Worm (Caenorhabditis elegans): ENCODE results near the gene pis-1.

Gene pis-1

DNA sequence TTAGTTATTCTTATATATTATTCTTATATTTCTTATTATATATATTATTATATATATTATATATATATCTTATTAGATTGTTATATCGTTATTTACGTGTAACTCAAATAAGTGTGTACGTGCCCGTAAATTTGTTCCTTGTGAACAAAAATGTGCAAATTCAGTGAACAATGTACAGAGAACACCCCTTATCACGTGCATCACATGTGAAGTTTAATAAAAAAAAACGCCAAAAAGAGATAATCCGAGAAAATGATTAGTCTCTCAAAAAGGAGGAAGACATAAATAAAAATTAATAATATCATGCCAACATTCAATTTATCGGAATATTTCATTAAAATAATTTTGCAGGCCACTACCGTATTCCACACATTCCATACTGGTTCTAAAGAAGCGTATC is 3.3 kb upstream of the pis-1 start:
- TF ChIP-seq F55B11.4 (tag; optimal IDR thresholded peaks at IDR 0.05; ENCODE audit: borderline replicate concordance, insufficient read depth), result no peak
- TF ChIP-seq Y79H2A.3 (GFP tag; conservative IDR thresholded peaks at IDR 0.05), result no peak
- no peak for TF ChIP-seq aptf-2 (GFP tag; conservative IDR thresholded peaks at IDR 0.05)
- no peak for TF ChIP-seq lin-40 (tag; optimal IDR thresholded peaks at IDR 0.05)
- TF ChIP-seq nhr-27 (tag; optimal IDR thresholded peaks at IDR 0.05), result no peak
- TF ChIP-seq let-607 (tag; optimal IDR thresholded peaks at IDR 0.05), result no peak
- no peak for TF ChIP-seq B0019.2 (GFP tag; conservative IDR thresholded peaks at IDR 0.05)
- no peak for TF ChIP-seq sptf-2 (GFP tag; optimal IDR thresholded peaks at IDR 0.05)
- TF ChIP-seq ztf-6 (GFP tag; IDR thresholded peaks at IDR 0.05), result no peak
- no peak for TF ChIP-seq K12H6.12 (tag; optimal IDR thresholded peaks at IDR 0.05)
- TF ChIP-seq Y95B8A.8 (GFP tag; IDR thresholded peaks at IDR 0.05), result no peak
- TF ChIP-seq ztf-26 (tag; optimal IDR thresholded peaks at IDR 0.05), result no peak
- no peak for TF ChIP-seq T26A5.8 (tag; optimal IDR thresholded peaks at IDR 0.05)
- no peak for TF ChIP-seq F52B5.7 (tag; optimal IDR thresholded peaks at IDR 0.05)
- no peak for TF ChIP-seq ets-4 (GFP tag; optimal IDR thresholded peaks at IDR 0.05)
- TF ChIP-seq sea-2 (GFP tag; IDR thresholded peaks at IDR 0.05), result no peak
- TF ChIP-seq xnd-1 (tag; optimal IDR thresholded peaks at IDR 0.05), result no peak
- TF ChIP-seq hsf-1 (GFP tag; IDR thresholded peaks at IDR 0.05), result no peak
- TF ChIP-seq madf-6 (GFP tag; IDR thresholded peaks at IDR 0.05), result no peak
- TF ChIP-seq rcor-1 (GFP tag; IDR thresholded peaks at IDR 0.05), result no peak

DNA sequence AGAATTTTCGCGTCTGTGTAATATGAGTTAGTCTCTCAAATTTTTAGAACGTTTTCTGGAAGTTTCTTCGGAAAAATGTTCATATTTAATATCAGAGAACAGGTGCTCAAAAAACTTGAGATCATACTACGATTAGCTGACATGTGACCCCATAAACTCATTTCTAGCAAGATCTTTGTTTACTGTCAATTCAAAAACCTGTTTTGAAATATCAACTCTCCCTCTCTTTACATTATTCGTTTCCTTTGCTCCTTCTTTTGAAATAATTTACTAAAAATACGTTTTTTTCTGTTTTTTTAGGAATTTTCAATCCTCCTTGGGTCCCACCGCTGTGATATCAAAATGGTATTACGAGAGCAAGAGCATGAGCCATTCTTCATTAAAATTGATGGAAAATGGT is 2.7 kb upstream of the pis-1 start, which contains the start of gene fat-4:
TSS of gene fat-4 (plus strand) at position 301 of the 400 bp plus-strand sequence.
- TF ChIP-seq chd-7 (tag; optimal IDR thresholded peaks at IDR 0.05) (no peak), repo-1 (tag; optimal IDR thresholded peaks at IDR 0.05) (no peak), ceh-91 (GFP tag; IDR thresholded peaks at IDR 0.05) (no peak), atf-7 (tag; optimal IDR thresholded peaks at IDR 0.05) (no peak), sdz-38 (tag; optimal IDR thresholded peaks at IDR 0.05) (no peak)

DNA sequence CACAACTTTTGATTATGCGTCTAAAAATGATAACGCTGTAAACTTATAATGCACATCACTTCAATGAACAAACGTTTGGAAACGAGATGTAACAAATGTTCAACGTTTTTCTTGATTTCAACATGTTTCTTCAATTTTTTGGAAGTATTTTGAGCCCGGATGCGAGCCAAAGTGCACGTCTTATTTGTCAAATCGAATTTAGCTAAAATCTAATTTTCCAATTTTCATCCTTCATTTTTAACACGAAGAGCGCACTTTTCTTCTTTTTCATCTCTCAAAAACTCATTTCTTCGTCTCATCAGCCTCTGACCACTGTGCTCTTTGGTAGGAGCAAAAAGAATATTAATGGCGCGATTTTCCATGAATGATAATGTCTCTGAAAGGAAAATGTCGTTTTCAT is 1.9 kb upstream of the pis-1 start:
- peak; percentile 50 for TF ChIP-seq nhr-80 (tag; optimal IDR thresholded peaks at IDR 0.05)
- TF ChIP-seq ets-4 (GFP tag; optimal IDR thresholded peaks at IDR 0.05), result no peak
- TF ChIP-seq Y53G8AR.9 (GFP tag; conservative IDR thresholded peaks at IDR 0.05), result 0 out of 2 replicates have a peak, but pooled peaks have one; percentile 8

DNA sequence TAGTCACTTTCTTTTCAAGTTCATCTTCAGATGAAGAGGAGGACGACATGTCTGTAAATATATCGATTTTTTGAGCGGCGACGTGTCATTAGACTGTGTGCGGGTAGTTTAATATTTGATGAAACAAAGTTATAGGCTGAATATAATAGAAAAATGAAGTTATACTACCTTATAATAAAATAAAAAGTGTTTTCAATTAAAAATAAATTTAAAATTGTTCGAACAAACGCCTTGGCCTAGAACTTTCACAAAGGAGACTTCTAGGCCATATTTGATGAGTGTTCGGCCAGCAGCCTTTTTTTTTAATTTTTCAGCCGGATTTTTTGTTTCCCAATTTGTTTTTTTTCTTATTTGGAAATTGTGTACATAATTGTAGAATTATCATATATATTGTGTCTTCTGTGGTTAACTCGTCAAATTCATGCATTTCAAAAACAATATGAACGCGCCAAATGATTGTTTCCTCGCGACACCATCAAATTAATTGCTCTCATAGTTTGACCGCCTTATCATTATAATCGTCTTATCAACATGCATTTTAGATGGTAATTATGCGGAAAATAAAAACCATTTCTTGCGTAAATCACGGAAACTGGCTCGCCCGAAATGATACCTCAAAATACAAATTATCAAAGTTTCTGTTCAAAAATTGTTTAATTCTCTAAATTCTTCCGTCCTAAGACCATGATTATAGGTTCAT is 1.1 kb upstream of the pis-1 start, which contains the start of gene T13F2.2:
TSS of gene T13F2.2 (minus strand) at position 51 of the 700 bp plus-strand sequence.
- peak; percentile 15 for TF ChIP-seq lin-54 (GFP tag; optimal IDR thresholded peaks at IDR 0.05)
- TF ChIP-seq nhr-80 (tag; optimal IDR thresholded peaks at IDR 0.05), result peak; percentile 46
- TF ChIP-seq Y95B8A.8 (GFP tag; IDR thresholded peaks at IDR 0.05), result no peak

DNA sequence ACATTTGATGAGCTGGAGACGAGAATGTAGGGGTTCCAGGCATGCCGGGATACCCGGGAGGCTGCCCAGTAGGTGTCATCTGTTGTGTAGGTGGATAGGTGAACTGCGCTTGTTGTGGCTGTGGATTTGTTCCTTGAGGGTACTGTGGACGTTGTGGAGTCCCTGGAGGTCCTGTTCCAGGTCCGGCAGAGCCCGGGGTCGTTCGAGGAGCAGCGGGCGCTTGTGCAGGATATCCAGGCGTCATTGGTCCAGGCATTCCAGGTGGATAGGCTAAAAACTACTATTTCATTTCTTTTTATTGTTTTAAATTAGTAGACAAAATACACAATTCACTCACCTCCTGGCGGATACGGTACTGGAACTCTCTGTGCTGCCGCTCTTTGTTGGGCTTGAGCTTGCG is 1.1 kb downstream of the pis-1 start:
- TF ChIP-seq snpc-3.4 (tag; optimal IDR thresholded peaks at IDR 0.05) (no peak), nfyb-1 (GFP tag; IDR thresholded peaks at IDR 0.05) (no peak), lin-35 (GFP tag; optimal IDR thresholded peaks at IDR 0.05) (no peak), nfya-1 (tag; optimal IDR thresholded peaks at IDR 0.05; ENCODE audit: borderline replicate concordance, insufficient read depth) (no peak), let-607 (tag; optimal IDR thresholded peaks at IDR 0.05) (no peak), zfh-2 (GFP tag; conservative IDR thresholded peaks at IDR 0.05) (no peak), ztf-28 (GFP tag; IDR thresholded peaks at IDR 0.05) (no peak), let-526 (GFP tag; IDR thresholded peaks at IDR 0.05) (no peak)

All from whole organism, young adult.